Worm (Caenorhabditis elegans) whole organism, L2 larva: ENCODE results near the gene sek-6.

Experiments used
- R02D3.7 ChIP-seq: fragments of 150-350 bp; optimal IDR thresholded peaks from 2 replicates; lab custom pipeline; 2014; ENCODE audit warnings: missing biosample characterization, missing genetic modification characterization
- Y55F3AM.14 ChIP-seq: fragments of 200-800 bp; sonication (Bioruptor generic); optimal IDR thresholded peaks from 2 replicates; lab custom pipeline; 2018; ENCODE audit warnings: mild to moderate bottlenecking, missing genetic modification characterization, missing compliant biosample characterization
- ZK546.5 ChIP-seq: sonication (generic microtip); optimal IDR thresholded peaks from 2 replicates; lab custom pipeline; 2017; ENCODE audit warnings: missing biosample characterization, missing genetic modification characterization
- alr-1 ChIP-seq: fragments of 150-350 bp; optimal IDR thresholded peaks from 2 replicates; lab custom pipeline; 2014; ENCODE audit warnings: missing biosample characterization, missing genetic modification characterization
- aly-2 ChIP-seq: fragments of 150-350 bp; optimal IDR thresholded peaks from 2 replicates; lab custom pipeline; 2014; ENCODE audit warnings: missing biosample characterization, missing genetic modification characterization
- ama-1 ChIP-seq: fragments of 150-350 bp; optimal IDR thresholded peaks from 2 replicates; lab custom pipeline; 2018; ENCODE audit warnings: inconsistent platforms
- blmp-1 ChIP-seq: sonication (generic microtip); optimal IDR thresholded peaks from 2 replicates; lab custom pipeline; 2017; ENCODE audit warnings: missing genetic modification characterization, mild to moderate bottlenecking, missing compliant biosample characterization, antibody characterized with exemption, moderate library complexity; ENCODE audit not compliant: insufficient read depth
- ceh-16 ChIP-seq: fragments of 150-350 bp; optimal IDR thresholded peaks from 2 replicates; lab custom pipeline; 2014; ENCODE audit warnings: missing biosample characterization, missing genetic modification characterization
- ceh-82 ChIP-seq: fragments of 150-350 bp; optimal IDR thresholded peaks from 2 replicates; lab custom pipeline; 2014; ENCODE audit warnings: missing biosample characterization, missing genetic modification characterization
- egl-27 ChIP-seq: sonication (generic microtip); optimal IDR thresholded peaks from 3 replicates; lab custom pipeline; 2017; ENCODE audit warnings: missing biosample characterization, missing genetic modification reagents, missing genetic modification characterization
- elt-1 ChIP-seq: fragments of 150-350 bp; optimal IDR thresholded peaks from 2 replicates; lab custom pipeline; 2014; ENCODE audit warnings: missing biosample characterization, missing genetic modification characterization
- elt-3 ChIP-seq: sonication (generic microtip); optimal IDR thresholded peaks from 2 replicates; lab custom pipeline; 2017; ENCODE audit warnings: missing biosample characterization, missing genetic modification characterization
- fos-1 ChIP-seq: fragments of 150-350 bp; optimal IDR thresholded peaks from 2 replicates; lab custom pipeline; 2014; ENCODE audit warnings: missing biosample characterization, missing genetic modification characterization
- lin-11 ChIP-seq: fragments of 150-350 bp; sonication (generic microtip); optimal IDR thresholded peaks from 2 replicates; lab custom pipeline; 2014; ENCODE audit warnings: missing biosample characterization, missing genetic modification characterization, inconsistent platforms, mixed read lengths
- lin-13 ChIP-seq: fragments of 150-350 bp; optimal IDR thresholded peaks from 2 replicates; lab custom pipeline; 2014; ENCODE audit warnings: missing biosample characterization, missing genetic modification reagents, missing genetic modification characterization
- lin-39 ChIP-seq: fragments of 150-350 bp; optimal IDR thresholded peaks from 2 replicates; lab custom pipeline; 2014; ENCODE audit warnings: missing biosample characterization, missing genetic modification reagents, missing genetic modification characterization
- lsy-2 ChIP-seq, 2 experiments: fragments of 150-350 bp in 1 of 2; sonication (generic microtip) in 1 of 2; optimal IDR thresholded peaks; 2 replicates each; lab custom pipeline; 2014 to 2017; ENCODE audit warnings: missing biosample characterization in 2 of 2, missing genetic modification characterization in 2 of 2
- mab-5 ChIP-seq: fragments of 150-350 bp; optimal IDR thresholded peaks from 2 replicates; lab custom pipeline; 2014; ENCODE audit warnings: missing biosample characterization, missing genetic modification characterization
- mbf-1 ChIP-seq: sonication (generic microtip); optimal IDR thresholded peaks from 2 replicates; lab custom pipeline; 2017; ENCODE audit warnings: missing biosample characterization, missing genetic modification characterization
- mdl-1 ChIP-seq, 2 experiments: fragments of 150-350 bp in 1 of 2; sonication (generic microtip) in 1 of 2; optimal IDR thresholded peaks; 2 replicates each; lab custom pipeline; 2017; ENCODE audit warnings: missing biosample characterization in 2 of 2, missing genetic modification characterization in 2 of 2
- nhr-10 ChIP-seq: sonication (generic microtip); optimal IDR thresholded peaks from 2 replicates; lab custom pipeline; 2017; ENCODE audit warnings: missing biosample characterization, missing genetic modification characterization
- nhr-12 ChIP-seq: fragments of 150-350 bp; optimal IDR thresholded peaks from 2 replicates; lab custom pipeline; 2014; ENCODE audit warnings: missing biosample characterization, missing genetic modification characterization
- nhr-129 ChIP-seq: fragments of 150-350 bp; optimal IDR thresholded peaks from 2 replicates; lab custom pipeline; 2014; ENCODE audit warnings: missing biosample characterization, missing genetic modification characterization
- nhr-25 ChIP-seq: fragments of 150-350 bp; sonication (generic microtip); optimal IDR thresholded peaks from 3 replicates; lab custom pipeline; 2014; ENCODE audit warnings: missing biosample characterization, missing genetic modification characterization
- nhr-6 ChIP-seq: fragments of 150-350 bp; optimal IDR thresholded peaks from 2 replicates; lab custom pipeline; 2014; ENCODE audit warnings: missing biosample characterization, missing genetic modification characterization
- sem-4 ChIP-seq: fragments of 150-350 bp; optimal IDR thresholded peaks from 2 replicates; lab custom pipeline; 2014; ENCODE audit warnings: missing biosample characterization, missing genetic modification reagents, missing genetic modification characterization
- skn-1 ChIP-seq: sonication (generic microtip); optimal IDR thresholded peaks from 2 replicates; lab custom pipeline; 2017; ENCODE audit warnings: missing biosample characterization, missing genetic modification characterization
- sma-9 ChIP-seq, 2 experiments: fragments of 150-350 bp in 1 of 2; sonication (generic microtip) in 1 of 2; optimal IDR thresholded peaks; 2 replicates each; lab custom pipeline; 2014 to 2016; ENCODE audit warnings: missing genetic modification characterization in 2 of 2, mild to moderate bottlenecking in 1 of 2, missing biosample characterization in 1 of 2, missing compliant biosample characterization in 1 of 2, missing genetic modification reagents in 1 of 2, moderate library complexity in 1 of 2
- snpc-4 ChIP-seq: fragments of 150-350 bp; optimal IDR thresholded peaks from 2 replicates; lab custom pipeline; 2014; ENCODE audit warnings: missing biosample characterization, missing genetic modification characterization
- unc-39 ChIP-seq: fragments of 150-350 bp; optimal IDR thresholded peaks from 2 replicates; lab custom pipeline; 2014; ENCODE audit warnings: missing biosample characterization, missing genetic modification characterization
- unc-62 ChIP-seq: fragments of 150-350 bp; optimal IDR thresholded peaks from 2 replicates; lab custom pipeline; 2014; ENCODE audit warnings: missing biosample characterization, missing genetic modification reagents, missing genetic modification characterization
- zag-1 ChIP-seq: fragments of 150-350 bp; optimal IDR thresholded peaks from 2 replicates; lab custom pipeline; 2014; ENCODE audit warnings: missing biosample characterization, missing genetic modification characterization
- ztf-11 ChIP-seq: sonication (generic microtip); optimal IDR thresholded peaks from 2 replicates; lab custom pipeline; 2017; ENCODE audit warnings: missing biosample characterization, missing genetic modification characterization

Gene sek-6

ce11 chrX:10030836-10031235 lies at the start of gene sek-6:
Gene sek-6 (plus strand): TSS chrX:10031150.
- peak; percentile 8 for TF ChIP-seq fos-1 (tag; lab: Kevin White, UChicago)
- no peak for TF ChIP-seq ama-1
- TF ChIP-seq ztf-11 (tag; lab: Kevin White, UChicago): no peak

- no peak for TF ChIP-seq ZK546.5
- no peak for TF ChIP-seq lin-13
- no peak for TF ChIP-seq elt-1 (tag; lab: Kevin White, UChicago)
- no peak for TF ChIP-seq aly-2 (tag; lab: Kevin White, UChicago)
- no peak for TF ChIP-seq elt-3 (tag; lab: Kevin White, UChicago)
- no peak for TF ChIP-seq nhr-10
- no peak for TF ChIP-seq nhr-25 (tag; lab: Kevin White, UChicago)
- no peak for TF ChIP-seq mdl-1 (tag; optimal IDR thresholded peaks at IDR 0.05; lab: Kevin White, UChicago)
Observed at ce11 chrX:9981259-9981658, 49.7 kb upstream of the sek-6 start.

ce11 chrX:9984889-9985404 lies 46.0 kb upstream of the sek-6 start, which contains the start of gene F19C6.5:
Gene F19C6.5 (minus strand): TSS chrX:9984939.
- TF ChIP-seq ztf-11 (tag; lab: Kevin White, UChicago) (no peak), fos-1 (tag; lab: Kevin White, UChicago) (peak; percentile 5), elt-3 (tag; lab: Kevin White, UChicago) (no peak)

- TF ChIP-seq mab-5: no peak
- TF ChIP-seq lin-11 (tag; lab: Kevin White, UChicago): no peak
- no peak for TF ChIP-seq fos-1 (tag; lab: Kevin White, UChicago)
- TF ChIP-seq nhr-129 (tag; lab: Kevin White, UChicago): no peak
- TF ChIP-seq ceh-16 (tag; lab: Kevin White, UChicago): no peak
- no peak for TF ChIP-seq nhr-12 (tag; lab: Kevin White, UChicago)
- no peak for TF ChIP-seq sem-4 (tag; lab: Kevin White, UChicago)
- TF ChIP-seq ZK546.5: no peak
- TF ChIP-seq skn-1 (tag; lab: Kevin White, UChicago): no peak
- TF ChIP-seq snpc-4: no peak
- no peak for TF ChIP-seq nhr-25 (tag; lab: Kevin White, UChicago)
- no peak for TF ChIP-seq unc-62 (GFP tag; lab: Kevin White, UChicago)
- no peak for TF ChIP-seq mdl-1 (tag; optimal IDR thresholded peaks at IDR 0.05; lab: Kevin White, UChicago)
- TF ChIP-seq zag-1 (tag; lab: Kevin White, UChicago): no peak
- TF ChIP-seq lsy-2 (tag; optimal IDR thresholded peaks at IDR 0.05; lab: Kevin White, UChicago): no peak
- no peak for TF ChIP-seq unc-39 (tag; lab: Kevin White, UChicago)
- TF ChIP-seq ceh-82 (tag; lab: Kevin White, UChicago): no peak
- no peak for TF ChIP-seq egl-27 (tag; lab: Kevin White, UChicago)
- TF ChIP-seq nhr-6: no peak
Observed at ce11 chrX:9987166-9987565, 43.8 kb upstream of the sek-6 start.

- TF ChIP-seq unc-39 (tag; lab: Kevin White, UChicago) (no peak), snpc-4 (peak; percentile 15)
- TF ChIP-seq, all 48 proteins: peak for 1
Observed at ce11 chrX:9988884-9989283, 42.1 kb upstream of the sek-6 start.

ce11 chrX:9993100-9993499 lies 37.9 kb upstream of the sek-6 start:
- TF ChIP-seq Y55F3AM.14 (GFP tag; lab: Kevin White, UChicago) (no peak), nhr-129 (tag; lab: Kevin White, UChicago) (peak; percentile 55), ZK546.5 (no peak), fos-1 (tag; lab: Kevin White, UChicago) (no peak), lin-39 (tag; lab: Kevin White, UChicago) (no peak), blmp-1 (tag; lab: Kevin White, UChicago) (no peak), mdl-1 (tag; optimal IDR thresholded peaks at IDR 0.05; lab: Kevin White, UChicago) (no peak), egl-27 (tag; lab: Kevin White, UChicago) (no peak), mbf-1 (tag; lab: Kevin White, UChicago) (no peak), sma-9 (GFP tag; optimal IDR thresholded peaks at IDR 0.05; lab: Kevin White, UChicago) (peak; percentile 38), sma-9 (tag; optimal IDR thresholded peaks at IDR 0.05; lab: Kevin White, UChicago) (no peak), alr-1 (tag; lab: Kevin White, UChicago) (no peak), nhr-10 (no peak), R02D3.7 (no peak), ama-1 (no peak)
